Worm (Caenorhabditis elegans): Measurements from ENCODE around the gene nhr-270.

nhr-270 gene

DNA sequence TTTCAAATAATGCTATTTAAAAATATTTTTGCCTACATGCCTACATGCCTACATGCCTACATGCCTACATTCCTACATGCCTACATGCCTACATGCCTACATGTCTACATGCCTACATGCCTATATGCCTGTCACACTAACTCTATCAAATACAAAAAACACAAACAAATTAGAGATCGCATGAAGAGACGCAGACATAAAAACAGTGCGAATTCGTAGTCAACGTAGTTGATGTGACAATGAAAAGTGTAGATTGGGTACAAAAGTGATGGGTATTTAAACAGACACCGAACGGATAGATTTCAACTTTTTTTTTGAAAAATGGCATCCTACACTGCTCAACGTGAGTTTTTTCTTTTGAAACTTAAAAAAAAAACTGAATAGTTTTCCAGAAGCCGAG, 27.3 kb downstream of the nhr-270 start, which contains the start of gene R09E12.9 (continued):
- no peak for TF ChIP-seq unc-62 (GFP tag; optimal IDR thresholded peaks at IDR 0.05)
- TF ChIP-seq isw-1 (GFP tag; IDR thresholded peaks at IDR 0.05), result no peak
- TF ChIP-seq snu-23 (GFP tag; optimal IDR thresholded peaks at IDR 0.05), result peak; percentile 63
- TF ChIP-seq ets-5 (GFP tag; IDR thresholded peaks at IDR 0.05), result no peak
- TF ChIP-seq rnt-1 (tag; optimal IDR thresholded peaks at IDR 0.05), result no peak
- peak; percentile 15 for TF ChIP-seq nhr-76 (tag; optimal IDR thresholded peaks at IDR 0.05)
- no peak for TF ChIP-seq ceh-8 (GFP tag; optimal IDR thresholded peaks at IDR 0.05)
- no peak for TF ChIP-seq sox-4 (tag; optimal IDR thresholded peaks at IDR 0.05)
- TF ChIP-seq pag-3 (tag; optimal IDR thresholded peaks at IDR 0.05; ENCODE audit: borderline replicate concordance, insufficient read depth), result no peak
- TF ChIP-seq fkh-8 (tag; optimal IDR thresholded peaks at IDR 0.05), result no peak
- no peak for TF ChIP-seq zag-1 (tag; optimal IDR thresholded peaks at IDR 0.05)
- TF ChIP-seq nhr-47 (tag; optimal IDR thresholded peaks at IDR 0.05), result no peak
- no peak for TF ChIP-seq pax-3 (tag; optimal IDR thresholded peaks at IDR 0.05)
- peak; percentile 29 for TF ChIP-seq nhr-90 (tag; optimal IDR thresholded peaks at IDR 0.05; ENCODE audit: poor library complexity)
- peak; percentile 69 for TF ChIP-seq nhr-20 (tag; optimal IDR thresholded peaks at IDR 0.05)

DNA sequence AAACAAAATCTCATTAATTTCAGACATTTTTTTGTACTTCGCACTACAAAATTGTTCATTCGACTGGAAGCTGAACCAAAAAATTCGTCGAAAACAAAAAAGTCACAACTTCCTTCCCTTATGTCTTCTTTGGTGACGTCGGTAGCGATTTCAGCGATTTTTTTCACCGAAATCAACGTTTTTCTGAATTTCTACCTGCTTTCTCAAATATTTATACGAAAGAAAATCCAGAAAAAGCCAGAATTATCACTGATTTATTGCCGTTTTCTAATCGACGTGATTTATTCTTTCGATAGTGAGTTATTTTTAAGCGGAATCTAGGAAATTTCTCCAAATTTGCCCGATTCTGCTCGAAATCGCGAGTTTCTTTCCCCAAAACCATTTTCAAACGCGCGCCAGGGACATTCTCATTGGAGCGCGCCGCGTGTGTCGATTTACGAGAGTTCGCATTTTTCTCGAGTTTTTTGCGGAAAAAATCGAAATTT, 29.6 kb downstream of the nhr-270 start, which contains the start of gene srbc-58:
Gene srbc-58, plus strand, starts transcription at position 121 of the 485 bp plus-strand sequence.
- TF ChIP-seq nhr-85 (tag), result peak; percentile 72
- TF ChIP-seq lsy-2 (tag; optimal IDR thresholded peaks at IDR 0.05), result peak in 1 of 2 experiments; percentile 11
- TF ChIP-seq unc-86 (tag; optimal IDR thresholded peaks at IDR 0.05), result no peak
- peak; percentile 24 for TF ChIP-seq snu-23 (GFP tag; optimal IDR thresholded peaks at IDR 0.05)
- TF ChIP-seq swsn-7 (tag; optimal IDR thresholded peaks at IDR 0.05), result peak; percentile 5
- TF ChIP-seq sup-37 (GFP tag; optimal IDR thresholded peaks at IDR 0.05), result no peak
- peak; percentile 66 for TF ChIP-seq aly-2 (tag; optimal IDR thresholded peaks at IDR 0.05)
- TF ChIP-seq ets-5 (GFP tag; IDR thresholded peaks at IDR 0.05), result no peak
- TF ChIP-seq dpl-1 (GFP tag; optimal IDR thresholded peaks at IDR 0.05), result peak in 2 of 3 experiments; percentile 17 to 61
- peak in 1 of 2 experiments; percentile 70 for TF ChIP-seq efl-1 (optimal IDR thresholded peaks at IDR 0.05)
- TF ChIP-seq efl-1 (GFP tag; optimal IDR thresholded peaks at IDR 0.05 in 1 of 2), result peak; percentile 61 to 93
- TF ChIP-seq nhr-71 (tag; optimal IDR thresholded peaks at IDR 0.05), result peak; percentile 34
- TF ChIP-seq xbp-1 (tag; optimal IDR thresholded peaks at IDR 0.05), result peak; percentile 5
- TF ChIP-seq ama-1 (optimal IDR thresholded peaks at IDR 0.05), result peak; percentile 79
- TF ChIP-seq lin-35 (GFP tag; optimal IDR thresholded peaks at IDR 0.05), result peak in 1 of 2 experiments; percentile 63
- peak; percentile 27 for TF ChIP-seq mep-1 (tag; optimal IDR thresholded peaks at IDR 0.05)

DNA sequence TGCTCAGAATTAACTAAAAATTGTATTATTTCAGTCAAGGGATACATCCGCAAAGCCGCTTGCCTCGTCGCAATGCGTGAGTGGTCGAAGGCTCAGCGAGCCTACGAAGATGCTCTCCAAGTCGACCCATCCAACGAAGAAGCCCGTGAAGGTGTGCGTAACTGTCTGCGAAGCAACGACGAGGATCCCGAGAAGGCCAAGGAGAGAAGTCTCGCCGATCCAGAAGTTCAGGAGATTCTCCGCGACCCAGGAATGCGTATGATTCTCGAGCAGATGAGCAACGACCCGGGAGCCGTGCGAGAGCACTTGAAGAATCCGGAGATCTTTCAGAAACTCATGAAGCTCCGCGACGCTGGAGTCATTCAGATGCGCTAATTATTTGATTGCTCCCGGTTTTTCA, 30.2 kb downstream of the nhr-270 start:
- TF ChIP-seq F16B12.6 (tag; optimal IDR thresholded peaks at IDR 0.05), result no peak
- no peak for TF ChIP-seq ceh-63 (GFP tag; optimal IDR thresholded peaks at IDR 0.05)
- no peak for TF ChIP-seq ama-1 (optimal IDR thresholded peaks at IDR 0.05)
- no peak for TF ChIP-seq fkh-8 (tag; optimal IDR thresholded peaks at IDR 0.05)
- no peak for TF ChIP-seq unc-86 (tag; optimal IDR thresholded peaks at IDR 0.05)
- TF ChIP-seq ceh-82 (tag; optimal IDR thresholded peaks at IDR 0.05), result no peak

DNA sequence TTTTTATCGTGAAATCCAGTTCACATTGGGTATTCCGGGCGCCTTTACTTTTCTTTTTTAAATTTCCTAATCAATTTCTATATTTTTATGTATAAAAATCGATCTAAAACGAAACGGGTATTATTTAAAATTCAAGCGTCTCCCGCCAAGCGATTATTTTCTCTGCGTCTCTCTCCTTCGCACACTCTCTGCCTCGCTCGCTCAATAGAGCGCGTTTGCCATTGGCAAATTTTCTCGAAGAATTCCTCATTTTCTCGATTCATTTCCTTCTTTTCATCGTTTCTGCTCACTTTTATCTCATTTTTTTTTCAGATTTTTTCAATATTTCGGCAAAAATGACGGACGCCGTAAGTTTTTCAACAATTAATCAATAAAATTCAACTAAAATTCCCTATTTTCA, 31.3 kb downstream of the nhr-270 start, which contains the start of gene sti-1:
Gene sti-1, plus strand, starts transcription at position 263 of the 400 bp plus-strand sequence.
- TF ChIP-seq lin-35 (GFP tag; optimal IDR thresholded peaks at IDR 0.05), result peak; percentile 97 to 99
- TF ChIP-seq tlp-1 (tag; optimal IDR thresholded peaks at IDR 0.05), result no peak
- TF ChIP-seq nhr-237 (tag; optimal IDR thresholded peaks at IDR 0.05), result peak; percentile 83
- TF ChIP-seq aly-2 (tag; optimal IDR thresholded peaks at IDR 0.05), result peak; percentile 51
- peak; percentile 92 for TF ChIP-seq nhr-19 (GFP tag; conservative IDR thresholded peaks at IDR 0.05)
- peak; percentile 41 for TF ChIP-seq C04F5.9 (tag; optimal IDR thresholded peaks at IDR 0.05)
- TF ChIP-seq lin-39 (tag; optimal IDR thresholded peaks at IDR 0.05), result peak; percentile 84
- peak; percentile 86 for TF ChIP-seq jun-1 (tag; optimal IDR thresholded peaks at IDR 0.05)
- TF ChIP-seq ceh-8 (GFP tag; optimal IDR thresholded peaks at IDR 0.05), result peak; percentile 68
- peak; percentile 35; the same call in 1 of the 2 replicates for TF ChIP-seq unc-98 (GFP tag; IDR thresholded peaks at IDR 0.05)
- peak; percentile 54 for TF ChIP-seq lir-3 (tag; optimal IDR thresholded peaks at IDR 0.05; ENCODE audit: poor library complexity)
- no peak for TF ChIP-seq pqm-1 (tag; optimal IDR thresholded peaks at IDR 0.05)
- TF ChIP-seq ceh-88 (GFP tag; IDR thresholded peaks at IDR 0.05), result peak; percentile 53; the same call in 1 of the 2 replicates
- TF ChIP-seq sup-37 (GFP tag; optimal IDR thresholded peaks at IDR 0.05), result peak; percentile 72
- peak; percentile 99 to 100 for TF ChIP-seq efl-1 (optimal IDR thresholded peaks at IDR 0.05)
- peak; percentile 99 to 100 for TF ChIP-seq efl-1 (GFP tag; optimal IDR thresholded peaks at IDR 0.05 in 1 of 2)
- TF ChIP-seq zip-4 (GFP tag; optimal IDR thresholded peaks at IDR 0.05), result peak; percentile 56
- peak; percentile 85 to 92 (median 88) for TF ChIP-seq ceh-82 (tag; optimal IDR thresholded peaks at IDR 0.05)
- peak; percentile 77 for TF ChIP-seq pax-3 (tag; optimal IDR thresholded peaks at IDR 0.05)
- peak; percentile 89 for TF ChIP-seq unc-130 (tag; optimal IDR thresholded peaks at IDR 0.05)
- no peak for TF ChIP-seq nhr-84 (tag; optimal IDR thresholded peaks at IDR 0.05)
- TF ChIP-seq mdl-1 (tag; optimal IDR thresholded peaks at IDR 0.05), result peak in 1 of 2 experiments; percentile 75
- peak; percentile 74 for TF ChIP-seq skn-1 (tag; optimal IDR thresholded peaks at IDR 0.05)
